Fruit fly (Drosophila melanogaster): ENCODE results near the gene vri.

The vri gene

DNA sequence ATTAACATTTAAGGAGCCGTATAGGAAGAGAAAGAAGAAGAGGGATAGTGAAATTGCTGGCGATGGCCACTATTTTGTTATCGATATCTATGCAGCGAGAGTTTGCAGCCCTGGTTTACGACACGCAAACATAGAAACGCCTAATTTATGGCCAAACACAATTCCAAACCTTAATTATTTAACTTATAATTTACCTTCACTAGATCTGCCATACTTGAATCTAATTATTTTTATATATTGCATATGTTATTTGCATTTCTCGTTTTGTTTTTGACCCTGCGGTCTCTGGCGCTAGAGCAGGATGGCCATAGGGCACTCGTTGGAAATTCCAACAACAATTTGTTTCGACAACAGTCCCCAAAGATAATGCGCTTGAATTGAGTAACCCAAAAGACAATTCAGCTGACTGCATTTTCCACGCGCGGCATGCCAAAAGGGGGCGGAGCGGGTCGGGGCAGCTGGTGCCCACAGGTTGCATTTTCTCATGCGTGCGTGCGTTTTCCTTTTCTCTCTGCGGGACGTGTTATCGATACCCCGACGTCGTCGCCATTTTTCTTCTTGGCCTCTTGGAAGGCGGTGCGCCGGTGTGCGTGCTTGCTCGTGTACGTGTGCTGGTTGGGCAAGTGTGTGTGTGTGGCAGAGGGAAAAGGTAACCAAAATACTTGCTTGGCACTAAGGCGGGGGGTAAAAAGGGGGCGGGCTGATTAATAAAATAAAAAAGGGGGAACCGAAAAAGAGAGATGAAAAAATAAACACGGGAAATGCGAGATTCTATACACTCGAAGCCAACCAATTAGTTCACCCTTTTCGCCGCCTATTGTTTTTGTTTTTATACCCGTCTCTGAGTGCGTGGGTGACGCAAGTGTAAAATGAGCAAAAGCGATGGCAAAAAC is 36.5 kb downstream of the vri start (continued):
- TF ChIP-seq CG9215 (GFP tag; IDR thresholded peaks at IDR 0.05) (peak; percentile 57), CG2889 (GFP tag; IDR thresholded peaks at IDR 0.05) (no peak), CG34376 (GFP tag; optimal IDR thresholded peaks at IDR 0.05) (no peak), abd-A (tag; optimal IDR thresholded peaks at IDR 0.05) (no peak), CG18599 (GFP tag; optimal IDR thresholded peaks at IDR 0.05) (peak; percentile 56), grn (GFP tag; optimal IDR thresholded peaks at IDR 0.05) (no peak), usp (GFP tag; optimal IDR thresholded peaks at IDR 0.05) (no peak), CG2129 (GFP tag; IDR thresholded peaks at IDR 0.05; ENCODE audit: partially characterized antibody) (peak; percentile 29; the same call in 1 of the 2 replicates), ato (GFP tag; IDR thresholded peaks at IDR 0.05; ENCODE audit: partially characterized antibody) (no peak), CG1603 (tag; optimal IDR thresholded peaks at IDR 0.05) (no peak), CG7357 (GFP tag; IDR thresholded peaks at IDR 0.05) (peak; percentile 29; the same call in 1 of the 3 replicates), Med (GFP tag) (peak; percentile 94), ci (GFP tag; IDR thresholded peaks at IDR 0.05) (peak; percentile 59; the same call in 2 of the 3 replicates), trem (tag; optimal IDR thresholded peaks at IDR 0.05) (peak; percentile 19), CG33557 (GFP tag; optimal IDR thresholded peaks at IDR 0.05) (no peak), lov (optimal IDR thresholded peaks at IDR 0.05) (no peak), lov (GFP tag; IDR thresholded peaks at IDR 0.05) (no peak), CG14965 (GFP tag; optimal IDR thresholded peaks at IDR 0.05; ENCODE audit: borderline replicate concordance) (no peak), B-H2 (GFP tag; optimal IDR thresholded peaks at IDR 0.05) (no peak), ssp (GFP tag; IDR thresholded peaks at IDR 0.05) (peak; percentile 47), CG7963 (GFP tag; IDR thresholded peaks at IDR 0.05; ENCODE audit: partially characterized antibody) (peak; percentile 52; the same call in 1 of the 3 replicates), h (optimal IDR thresholded peaks at IDR 0.05) (no peak), chm (GFP tag; IDR thresholded peaks at IDR 0.05) (peak; percentile 59), CG34224 (GFP tag; IDR thresholded peaks at IDR 0.05; ENCODE audit: partially characterized antibody) (peak; percentile 65; the same call in 2 of the 3 replicates), CG13123 (GFP tag; optimal IDR thresholded peaks at IDR 0.05) (no peak), Elba2 (GFP tag; optimal IDR thresholded peaks at IDR 0.05) (no peak), Hr39 (optimal IDR thresholded peaks at IDR 0.05) (no peak), scrt (GFP tag; optimal IDR thresholded peaks at IDR 0.05) (peak; percentile 18), CG17186 (GFP tag; optimal IDR thresholded peaks at IDR 0.05) (peak; percentile 54), Lpt (GFP tag; optimal IDR thresholded peaks at IDR 0.05) (no peak), CG9437 (GFP tag; optimal IDR thresholded peaks at IDR 0.05) (peak; percentile 76), insv (GFP tag; optimal IDR thresholded peaks at IDR 0.05) (peak in 1 of 2 experiments; percentile 19), CG32532 (GFP tag; IDR thresholded peaks at IDR 0.05) (peak; percentile 86), Usf (GFP tag; optimal IDR thresholded peaks at IDR 0.05) (peak; percentile 15), CG32772 (GFP tag; IDR thresholded peaks at IDR 0.05) (peak; percentile 64), Jarid2 (GFP tag; optimal IDR thresholded peaks at IDR 0.05) (no peak), Optix (GFP tag; IDR thresholded peaks at IDR 0.05) (peak; percentile 63; the same call in 2 of the 3 replicates), dpn (GFP tag; optimal IDR thresholded peaks at IDR 0.05) (peak; percentile 49 to 62), NK7.1 (GFP tag; optimal IDR thresholded peaks at IDR 0.05) (no peak), E2f2 (GFP tag; IDR thresholded peaks at IDR 0.05) (peak; percentile 19; the same call in 1 of the 2 replicates), sens (GFP tag) (peak; percentile 85), CG9817 (tag; optimal IDR thresholded peaks at IDR 0.05) (peak; percentile 4), bab2 (GFP tag; optimal IDR thresholded peaks at IDR 0.05) (no peak), Aef1 (GFP tag; IDR thresholded peaks at IDR 0.05) (peak; percentile 29), disco-r (GFP tag; optimal IDR thresholded peaks at IDR 0.05) (no peak), CG4707 (GFP tag; optimal IDR thresholded peaks at IDR 0.05) (no peak), CG6791 (GFP tag; IDR thresholded peaks at IDR 0.05; ENCODE audit: partially characterized antibody) (peak; percentile 78), fd96Cb (tag; optimal IDR thresholded peaks at IDR 0.05) (peak; percentile 17), seq (GFP tag; IDR thresholded peaks at IDR 0.05) (peak; percentile 75), Poxn (GFP tag; IDR thresholded peaks at IDR 0.05) (no peak)

All from whole organism, embryonic.